Fruit fly (Drosophila melanogaster): ENCODE data around the gene Sfp26Ad.

dm6 chr2L:5893796-5894195, 49.3 kb downstream of the Sfp26Ad start, which contains the start of gene Acp26Aa:
- no peak for TF ChIP-seq CG33017 (tag; optimal IDR thresholded peaks at IDR 0.05)
- TF ChIP-seq pad (GFP tag; optimal IDR thresholded peaks at IDR 0.05) = no peak
- TF ChIP-seq toe (GFP tag; optimal IDR thresholded peaks at IDR 0.05) = no peak
- no peak for TF ChIP-seq Mnt (GFP tag; optimal IDR thresholded peaks at IDR 0.05)
- TF ChIP-seq cnc (optimal IDR thresholded peaks at IDR 0.05) = no peak
- no peak for TF ChIP-seq CG1620 (GFP tag; optimal IDR thresholded peaks at IDR 0.05)
- no peak for TF ChIP-seq Crg-1 (GFP tag; optimal IDR thresholded peaks at IDR 0.05)
- no peak for TF ChIP-seq CG11617 (GFP tag; optimal IDR thresholded peaks at IDR 0.05)
- TF ChIP-seq CG7101 (tag; optimal IDR thresholded peaks at IDR 0.05) = no peak
- TF ChIP-seq bab1 (GFP tag; optimal IDR thresholded peaks at IDR 0.05) = no peak
